Worm (Caenorhabditis elegans): ENCODE measurements around the gene srsx-6.

DNA sequence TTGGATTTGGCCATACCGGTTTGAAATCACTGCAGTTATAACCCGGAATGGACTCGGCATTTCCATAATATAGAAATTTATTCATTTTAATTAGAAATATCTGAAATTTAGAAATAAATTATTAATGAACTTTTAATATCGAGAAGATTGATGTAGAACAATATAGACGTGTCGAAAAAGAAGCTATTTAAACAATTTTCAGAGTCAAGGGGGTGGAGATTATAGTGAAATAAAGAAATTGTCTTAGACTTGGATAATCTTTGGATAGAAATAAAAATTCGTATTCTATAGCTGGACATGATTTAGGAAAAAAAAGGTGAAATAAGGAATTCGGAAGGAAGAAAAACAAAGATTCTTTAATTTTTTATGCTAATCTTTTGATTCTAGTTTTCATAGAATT lies 13.4 kb downstream of the srsx-6 start, which contains the start of gene srt-53:
- no peak for TF ChIP-seq nhr-23 (tag; optimal IDR thresholded peaks at IDR 0.05)
- no peak for TF ChIP-seq ama-1 (optimal IDR thresholded peaks at IDR 0.05)
- no peak for TF ChIP-seq nhr-77 (tag; optimal IDR thresholded peaks at IDR 0.05)
- TF ChIP-seq lin-39 (tag; optimal IDR thresholded peaks at IDR 0.05), result no peak
- TF ChIP-seq ceh-28 (tag; optimal IDR thresholded peaks at IDR 0.05), result no peak
- TF ChIP-seq fos-1 (tag; optimal IDR thresholded peaks at IDR 0.05), result no peak
- no peak for TF ChIP-seq jun-1 (tag; optimal IDR thresholded peaks at IDR 0.05)
- TF ChIP-seq pha-4 (tag; optimal IDR thresholded peaks at IDR 0.05), result no peak
- TF ChIP-seq lin-15B (tag; optimal IDR thresholded peaks at IDR 0.05), result no peak
- no peak for TF ChIP-seq tbx-2 (tag; optimal IDR thresholded peaks at IDR 0.05)

Measured in whole organism, L3 larva.